Worm (Caenorhabditis elegans) whole organism, L3 larva: Measurements from ENCODE around the gene F02C9.1.

Experiments
- fkh-10 ChIP-seq: sonication (generic microtip); optimal IDR thresholded peaks from 2 replicates; lab custom pipeline; 2017; ENCODE audit warnings: missing biosample characterization, missing genetic modification reagents, missing genetic modification characterization
- hmg-11 ChIP-seq: sonication (generic microtip); optimal IDR thresholded peaks from 2 replicates; lab custom pipeline; 2016; ENCODE audit warnings: missing genetic modification characterization, missing compliant biosample characterization

- TF ChIP-seq hmg-11 (tag; lab: Kevin White, UChicago) (no peak), fkh-10 (no peak)
Measured at ce11 chrV:3127670-3128069, 10.8 kb upstream of the F02C9.1 start, which contains the start of gene Y73C8C.10.
